Fruit fly (Drosophila melanogaster) whole organism, embryonic: ENCODE measurements around the gene Rbp.

Source experiments
- CG11696 ChIP-seq: fragments of 200-800 bp; sonication (Bioruptor generic); IDR thresholded peaks from 2 replicates; pipeline ENCODE4 v1.3.6; 2022; ENCODE audit warnings: missing biosample characterization, missing genetic modification characterization
- CG12155 ChIP-seq: fragments of 200-800 bp; sonication (Bioruptor generic); optimal IDR thresholded peaks from 3 replicates; lab custom pipeline; 2016; ENCODE audit warnings: missing biosample characterization, missing genetic modification characterization
- CG12769 ChIP-seq: fragments of 200-800 bp; sonication (Bioruptor generic); optimal IDR thresholded peaks from 2 replicates; lab custom pipeline; 2019; ENCODE audit warnings: missing biosample characterization, mild to moderate bottlenecking, missing genetic modification characterization, moderate library complexity
- CG14667 ChIP-seq: fragments of 200-800 bp; sonication (Bioruptor generic); IDR thresholded peaks from 2 replicates; pipeline ENCODE4 v1.3.6; 2022; ENCODE audit warnings: missing biosample characterization, missing genetic modification characterization
- CG14710 ChIP-seq: fragments of 200-800 bp; sonication (Bioruptor generic); optimal IDR thresholded peaks from 3 replicates; lab custom pipeline; 2019; ENCODE audit warnings: missing biosample characterization, mild to moderate bottlenecking, missing genetic modification characterization, moderate library complexity
- CG15479 ChIP-seq: fragments of 200-800 bp; sonication (Bioruptor generic); optimal IDR thresholded peaks from 3 replicates; lab custom pipeline; 2019; ENCODE audit warnings: missing biosample characterization, mild to moderate bottlenecking, missing genetic modification characterization, moderate library complexity
- CG15514 ChIP-seq: fragments of 200-800 bp; sonication (Bioruptor generic); optimal IDR thresholded peaks from 3 replicates; lab custom pipeline; 2017; ENCODE audit warnings: missing biosample characterization, missing genetic modification characterization, mild to moderate bottlenecking, moderate library complexity, missing genetic modification reagents
- CG16863 ChIP-seq: fragments of 200-800 bp; sonication (Bioruptor generic); optimal IDR thresholded peaks from 3 replicates; lab custom pipeline; 2016; ENCODE audit warnings: missing biosample characterization, missing genetic modification characterization
- CG17612 ChIP-seq: fragments of 200-800 bp; sonication (Bioruptor generic); IDR thresholded peaks from 2 replicates; pipeline ENCODE4 v1.3.6; 2022; ENCODE audit warnings: missing biosample characterization, missing genetic modification characterization
- CG2875 ChIP-seq: fragments of 200-800 bp; sonication (Bioruptor generic); optimal IDR thresholded peaks from 2 replicates; lab custom pipeline; 2017; ENCODE audit warnings: missing biosample characterization, mild to moderate bottlenecking, missing genetic modification characterization, missing genetic modification reagents
- CG33557 ChIP-seq: fragments of 200-800 bp; sonication (Bioruptor generic); optimal IDR thresholded peaks from 2 replicates; lab custom pipeline; 2019; ENCODE audit warnings: missing biosample characterization, mild to moderate bottlenecking, missing genetic modification characterization, moderate library complexity
- CG4282 ChIP-seq: fragments of 200-800 bp; sonication (Bioruptor generic); optimal IDR thresholded peaks from 2 replicates; lab custom pipeline; 2016; ENCODE audit warnings: missing biosample characterization, missing genetic modification characterization
- CG7786 ChIP-seq: fragments of 200-800 bp; sonication (Bioruptor generic); optimal IDR thresholded peaks from 2 replicates; lab custom pipeline; 2016; ENCODE audit warnings: missing biosample characterization, missing genetic modification characterization
- CG9609 ChIP-seq: fragments of 200-800 bp; sonication (Bioruptor generic); optimal IDR thresholded peaks from 3 replicates; lab custom pipeline; 2016; ENCODE audit warnings: missing biosample characterization, missing genetic modification characterization
- Dek ChIP-seq: fragments of 200-800 bp; sonication (Bioruptor generic); optimal IDR thresholded peaks from 3 replicates; lab custom pipeline; 2019; ENCODE audit warnings: missing biosample characterization, mild to moderate bottlenecking, missing genetic modification characterization, moderate library complexity
- Dip2 ChIP-seq: fragments of 200-800 bp; sonication (Bioruptor generic); IDR thresholded peaks from 2 replicates; pipeline ENCODE4 v1.3.6; 2022; ENCODE audit warnings: missing biosample characterization, missing genetic modification characterization
- Dll ChIP-seq: fragments of 200-800 bp; sonication (Bioruptor generic); IDR thresholded peaks from 4 replicates; pipeline ENCODE4 v1.3.6; 2022; ENCODE audit warnings: missing biosample characterization, missing genetic modification characterization; ENCODE audit not compliant: partially characterized antibody
- ERR ChIP-seq: fragments of 200-800 bp; sonication (Bioruptor generic); optimal IDR thresholded peaks from 2 replicates; lab custom pipeline; 2016; ENCODE audit warnings: missing biosample characterization, missing genetic modification characterization
- Hr78 ChIP-seq, 2 experiments: fragments of 200-800 bp in 1 of 2; fragments of >200 bp in 1 of 2; sonication (Bioruptor generic) in 1 of 2; optimal IDR thresholded peaks; 2 replicates each; lab custom pipeline; 2017 to 2019; ENCODE audit warnings: missing biosample characterization in 2 of 2, missing genetic modification characterization in 2 of 2, mild to moderate bottlenecking in 1 of 2, moderate library complexity in 1 of 2
- Med ChIP-seq: fragments of 200-800 bp; sonication (Bioruptor generic); peaks from one replicate; lab custom pipeline; 2016; ENCODE audit warnings: missing biosample characterization, missing genetic modification characterization, mild to moderate bottlenecking, inconsistent platforms, moderate library complexity
- Nf-YA ChIP-seq: fragments of 200-800 bp; sonication (Bioruptor generic); IDR thresholded peaks from 2 replicates; pipeline ENCODE4 v1.3.6; 2022; ENCODE audit warnings: missing biosample characterization, missing genetic modification characterization
- Oaz ChIP-seq: fragments of 200-800 bp; sonication (Bioruptor generic); IDR thresholded peaks from 2 replicates; pipeline ENCODE4 v1.3.6; 2022; ENCODE audit warnings: missing biosample characterization, missing genetic modification characterization
- Scr ChIP-seq: fragments of 200-800 bp; sonication (Bioruptor generic); IDR thresholded peaks from 2 replicates; pipeline ENCODE4 v1.3.6; 2022; ENCODE audit warnings: missing biosample characterization, missing genetic modification characterization; ENCODE audit not compliant: partially characterized antibody
- TFAM ChIP-seq: fragments of 200-800 bp; sonication (Bioruptor generic); optimal IDR thresholded peaks from 2 replicates; lab custom pipeline; 2017; ENCODE audit warnings: missing biosample characterization, missing genetic modification characterization, inconsistent platforms
- Usf ChIP-seq: fragments of 200-800 bp; sonication (Bioruptor generic); optimal IDR thresholded peaks from 2 replicates; lab custom pipeline; 2017; ENCODE audit warnings: missing genotype, missing biosample characterization, missing genetic modification characterization
- aop ChIP-seq: fragments of 200-800 bp; sonication (Bioruptor generic); IDR thresholded peaks from 2 replicates; pipeline ENCODE4 v1.3.6; 2022; ENCODE audit warnings: missing biosample characterization, missing genetic modification characterization
- ash1 ChIP-seq: fragments of 200-800 bp; sonication (Bioruptor generic); optimal IDR thresholded peaks from 2 replicates; lab custom pipeline; 2018; ENCODE audit warnings: missing biosample characterization, mild to moderate bottlenecking, missing genetic modification characterization
- cas ChIP-seq: fragments of 200-800 bp; sonication (Bioruptor generic); IDR thresholded peaks from 2 replicates; pipeline ENCODE4 v1.3.6; 2022; ENCODE audit warnings: missing biosample characterization, missing genetic modification characterization
- chm ChIP-seq: fragments of 200-800 bp; sonication (Bioruptor generic); IDR thresholded peaks from 2 replicates; pipeline ENCODE4 v1.3.6; 2022; ENCODE audit warnings: missing biosample characterization, missing genetic modification characterization
- crp ChIP-seq, 2 experiments: fragments of 200-800 bp; sonication (Bioruptor generic); optimal IDR thresholded peaks; 2 replicates in 1 of 2; 3 replicates in 1 of 2; lab custom pipeline; 2017; ENCODE audit warnings: missing biosample characterization in 2 of 2, missing genetic modification characterization in 2 of 2, mild to moderate bottlenecking in 1 of 2, moderate library complexity in 1 of 2
- dan ChIP-seq: fragments of 200-800 bp; sonication (Bioruptor generic); IDR thresholded peaks from 2 replicates; pipeline ENCODE4 v1.3.6; 2022; ENCODE audit warnings: missing biosample characterization, missing genetic modification characterization
- emc ChIP-seq: fragments of 200-800 bp; sonication (Bioruptor generic); optimal IDR thresholded peaks from 2 replicates; lab custom pipeline; 2016; ENCODE audit warnings: missing biosample characterization, missing genetic modification characterization
- ems ChIP-seq: fragments of 200-800 bp; sonication (Bioruptor generic); optimal IDR thresholded peaks from 3 replicates; lab custom pipeline; 2016; ENCODE audit warnings: missing biosample characterization, missing genetic modification characterization
- en ChIP-seq: fragments of 200-800 bp; sonication (Bioruptor generic); optimal IDR thresholded peaks from 2 replicates; lab custom pipeline; 2016; ENCODE audit warnings: missing biosample characterization, missing genetic modification characterization
- her ChIP-seq: fragments of 200-800 bp; sonication (Bioruptor generic); optimal IDR thresholded peaks from 2 replicates; lab custom pipeline; 2016; ENCODE audit warnings: missing biosample characterization, missing genetic modification characterization
- lbe ChIP-seq: fragments of 200-800 bp; sonication (Bioruptor generic); optimal IDR thresholded peaks from 2 replicates; lab custom pipeline; 2016; ENCODE audit warnings: missing biosample characterization, mild to moderate bottlenecking, missing genetic modification characterization
- odd ChIP-seq: fragments of 200-800 bp; sonication (Bioruptor generic); optimal IDR thresholded peaks from 2 replicates; lab custom pipeline; 2017; ENCODE audit warnings: missing biosample characterization, mild to moderate bottlenecking, missing genetic modification characterization
- pho ChIP-seq: fragments of 200-800 bp; sonication (Bioruptor generic); optimal IDR thresholded peaks from 2 replicates; lab custom pipeline; 2016; ENCODE audit warnings: missing biosample characterization, missing genetic modification characterization
- pros ChIP-seq: fragments of 200-800 bp; sonication (Bioruptor generic); optimal IDR thresholded peaks from 3 replicates; lab custom pipeline; 2019; ENCODE audit warnings: missing biosample characterization, mild to moderate bottlenecking, missing genetic modification characterization, moderate library complexity
- sens-2 ChIP-seq: fragments of 200-800 bp; sonication (Bioruptor generic); IDR thresholded peaks from 2 replicates; pipeline ENCODE4 v1.3.6; 2022; ENCODE audit warnings: missing biosample characterization, missing genetic modification characterization
- slp2 ChIP-seq: fragments of 200-800 bp; sonication (Bioruptor generic); optimal IDR thresholded peaks from 2 replicates; lab custom pipeline; 2016; ENCODE audit warnings: missing biosample characterization, missing genetic modification characterization
- so ChIP-seq: fragments of 200-800 bp; sonication (Bioruptor generic); IDR thresholded peaks from 3 replicates; pipeline ENCODE4 v1.3.6; 2022; ENCODE audit warnings: missing biosample characterization, missing genetic modification characterization
- sqz ChIP-seq: fragments of 200-800 bp; sonication (Bioruptor generic); optimal IDR thresholded peaks from 3 replicates; lab custom pipeline; 2018; ENCODE audit warnings: missing biosample characterization, mild to moderate bottlenecking, missing genetic modification characterization
- tap ChIP-seq: fragments of 200-800 bp; optimal IDR thresholded peaks from 3 replicates; lab custom pipeline; 2019; ENCODE audit warnings: missing biosample characterization, mild to moderate bottlenecking, missing genetic modification characterization, moderate library complexity
- tin ChIP-seq: fragments of 200-800 bp; sonication (Bioruptor generic); optimal IDR thresholded peaks from 3 replicates; lab custom pipeline; 2016; ENCODE audit warnings: missing biosample characterization, missing genetic modification characterization
- tio ChIP-seq: fragments of 200-800 bp; sonication (Bioruptor generic); optimal IDR thresholded peaks from 2 replicates; lab custom pipeline; 2017; ENCODE audit warnings: missing biosample characterization, missing genetic modification characterization, inconsistent platforms
- tll ChIP-seq, 2 experiments: fragments of 200-800 bp in 1 of 2; fragments of >200 bp in 1 of 2; sonication (Bioruptor generic) in 1 of 2; optimal IDR thresholded peaks; 2 replicates each; lab custom pipeline; 2017 to 2019; ENCODE audit warnings: missing biosample characterization in 2 of 2, missing genetic modification characterization in 2 of 2, mild to moderate bottlenecking in 1 of 2, moderate library complexity in 1 of 2
- toy ChIP-seq: fragments of 200-800 bp; sonication (Bioruptor generic); IDR thresholded peaks from 2 replicates; pipeline ENCODE4 v1.3.6; 2022; ENCODE audit warnings: missing biosample characterization, missing genetic modification characterization
- trem ChIP-seq: fragments of 200-800 bp; optimal IDR thresholded peaks from 3 replicates; lab custom pipeline; 2019; ENCODE audit warnings: missing biosample characterization, mild to moderate bottlenecking, missing genetic modification characterization, moderate library complexity
- twi ChIP-seq: fragments of 200-800 bp; optimal IDR thresholded peaks from 2 replicates; lab custom pipeline; 2019; ENCODE audit warnings: missing biosample characterization, mild to moderate bottlenecking, missing genetic modification characterization, moderate library complexity
- zen ChIP-seq: fragments of 200-800 bp; sonication (Bioruptor generic); optimal IDR thresholded peaks from 3 replicates; lab custom pipeline; 2018; ENCODE audit warnings: missing biosample characterization, mild to moderate bottlenecking, missing genetic modification characterization, moderate library complexity
- zen2 ChIP-seq: fragments of 200-800 bp; sonication (Bioruptor generic); IDR thresholded peaks from 3 replicates; pipeline ENCODE4 v1.3.6; 2022; ENCODE audit warnings: missing biosample characterization, missing genetic modification characterization; ENCODE audit not compliant: partially characterized antibody

Rbp gene

dm6 chr3R:15346018-15346383 is 28.4 kb upstream of the Rbp start, which contains the start of the genes Surf4 and CG31301 (continued):
- TF ChIP-seq Dll (GFP tag; lab: Robert Waterston, UW) (peak; percentile 61; the same call in 3 of the 4 replicates), crp (GFP tag; optimal IDR thresholded peaks at IDR 0.05; lab: Kevin White, UChicago) (peak in 1 of 2 experiments; percentile 52), CG12769 (tag; lab: Kevin White, UChicago) (no peak), chm (no peak), tll (GFP tag; optimal IDR thresholded peaks at IDR 0.05; lab: Kevin White, UChicago) (no peak), Usf (no peak), ERR (GFP tag; lab: Kevin White, UChicago) (no peak), CG15479 (GFP tag; lab: Kevin White, UChicago) (no peak), tio (no peak), TFAM (no peak), pho (GFP tag; lab: Kevin White, UChicago) (no peak), lbe (no peak), ash1 (GFP tag; lab: Kevin White, UChicago) (no peak), ems (GFP tag; lab: Kevin White, UChicago) (no peak), Hr78 (GFP tag; optimal IDR thresholded peaks at IDR 0.05; lab: Kevin White, UChicago) (no peak), CG12155 (GFP tag; lab: Kevin White, UChicago) (peak; percentile 13), CG14710 (tag; lab: Kevin White, UChicago) (no peak), Dek (tag; lab: Kevin White, UChicago) (no peak), sqz (no peak), emc (GFP tag; lab: Kevin White, UChicago) (no peak), aop (GFP tag; lab: Robert Waterston, UW) (no peak), zen (tag; lab: Kevin White, UChicago) (no peak), tap (tag; lab: Kevin White, UChicago) (no peak), sens-2 (GFP tag; lab: Robert Waterston, UW) (no peak), Dip2 (GFP tag; lab: Robert Waterston, UW) (no peak), Nf-YA (GFP tag; lab: Robert Waterston, UW) (no peak), twi (tag; lab: Kevin White, UChicago) (peak; percentile 26), toy (GFP tag; lab: Robert Waterston, UW) (no peak), odd (GFP tag; lab: Kevin White, UChicago) (no peak), Med (GFP tag; lab: Kevin White, UChicago) (peak; percentile 71), CG17612 (GFP tag; lab: Robert Waterston, UW) (no peak), her (no peak), pros (no peak), CG4282 (GFP tag; lab: Kevin White, UChicago) (no peak), zen2 (peak; percentile 77), CG14667 (GFP tag; lab: Robert Waterston, UW) (no peak), so (GFP tag; lab: Robert Waterston, UW) (no peak), Scr (GFP tag; lab: Robert Waterston, UW) (peak; percentile 68; the same call in 1 of the 2 replicates), CG11696 (GFP tag; lab: Robert Waterston, UW) (no peak), cas (GFP tag; lab: Robert Waterston, UW) (no peak), CG16863 (no peak), CG9609 (no peak), Oaz (no peak), CG2875 (GFP tag; lab: Kevin White, UChicago) (no peak), en (GFP tag; lab: Kevin White, UChicago) (no peak), dan (no peak), trem (tag; lab: Kevin White, UChicago) (peak; percentile 29), CG33557 (GFP tag; lab: Kevin White, UChicago) (no peak), slp2 (no peak), tin (GFP tag; lab: Kevin White, UChicago) (no peak), CG7786 (GFP tag; lab: Kevin White, UChicago) (no peak), CG15514 (peak; percentile 27)
